Fruit fly (Drosophila melanogaster): ENCODE measurements around the gene Tcs5.

The Tcs5 gene

DNA sequence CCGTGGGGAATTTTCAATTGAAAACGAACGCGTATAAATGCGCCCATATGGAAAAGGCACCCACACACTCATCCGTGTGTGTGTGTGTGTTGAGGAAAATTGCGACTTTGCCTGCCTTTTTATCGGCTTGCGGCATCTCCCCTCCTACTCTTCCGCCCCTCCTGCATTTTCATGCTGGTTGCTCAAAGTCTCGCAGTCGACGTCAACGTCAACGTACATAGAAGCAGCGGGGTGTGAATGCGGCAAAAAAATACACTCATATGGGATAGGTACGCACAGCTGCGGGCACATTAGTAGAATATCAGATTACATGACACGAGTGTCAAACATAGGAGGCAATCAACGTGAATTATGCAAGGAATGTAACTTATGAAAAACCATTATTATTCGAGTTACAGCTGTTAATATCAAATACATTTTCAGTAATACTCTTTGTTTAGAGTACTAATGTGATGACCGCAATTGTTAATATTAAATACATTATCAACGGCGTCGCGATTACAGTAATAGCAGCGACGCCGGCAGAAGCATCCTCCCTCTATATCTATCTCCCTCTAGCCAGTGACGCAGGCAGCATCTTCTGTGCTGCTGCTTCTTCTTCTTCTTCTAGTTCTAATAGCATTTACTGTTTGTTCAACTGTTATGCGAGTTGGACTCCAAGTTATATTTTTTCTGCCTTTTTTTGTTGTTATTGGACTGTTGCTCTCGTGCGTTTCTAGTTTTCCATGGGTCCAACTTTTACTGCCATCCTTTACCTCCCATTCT is 47.8 kb upstream of the Tcs5 start (continued):
- TF ChIP-seq CG16815 (GFP tag; optimal IDR thresholded peaks at IDR 0.05) (peak; percentile 82), crp (GFP tag; optimal IDR thresholded peaks at IDR 0.05) (peak in 1 of 2 experiments; percentile 46), Dref (GFP tag; IDR thresholded peaks at IDR 0.05) (no peak), CG3726 (GFP tag; IDR thresholded peaks at IDR 0.05) (peak; percentile 82), HLHmδ (GFP tag; optimal IDR thresholded peaks at IDR 0.05) (no peak), Ravus (GFP tag; IDR thresholded peaks at IDR 0.05) (peak; percentile 39), CG16813 (GFP tag; IDR thresholded peaks at IDR 0.05; ENCODE audit: partially characterized antibody) (no peak), Lim3 (GFP tag; IDR thresholded peaks at IDR 0.05) (peak; percentile 76), pita (GFP tag; optimal IDR thresholded peaks at IDR 0.05) (no peak), CG17359 (tag; optimal IDR thresholded peaks at IDR 0.05) (peak; percentile 95), CG10431 (GFP tag; optimal IDR thresholded peaks at IDR 0.05) (peak; percentile 59), HLH3B (GFP tag; IDR thresholded peaks at IDR 0.05) (peak; percentile 88), GATAe (GFP tag; conservative IDR thresholded peaks at IDR 0.05) (peak; percentile 47; the same call in 1 of the 2 replicates), CG15601 (tag; optimal IDR thresholded peaks at IDR 0.05) (peak; percentile 84), CG32767 (GFP tag; IDR thresholded peaks at IDR 0.05) (peak; percentile 84), hkb (optimal IDR thresholded peaks at IDR 0.05) (no peak), hkb (GFP tag; IDR thresholded peaks at IDR 0.05) (peak; percentile 95), fd102C (GFP tag; optimal IDR thresholded peaks at IDR 0.05) (peak; percentile 73), sna (GFP tag; IDR thresholded peaks at IDR 0.05; ENCODE audit: partially characterized antibody) (no peak), sob (GFP tag; IDR thresholded peaks at IDR 0.05) (peak; percentile 86), schlank (tag; optimal IDR thresholded peaks at IDR 0.05) (peak; percentile 65), mirr (GFP tag; optimal IDR thresholded peaks at IDR 0.05) (no peak), CG4282 (GFP tag; optimal IDR thresholded peaks at IDR 0.05) (peak; percentile 34), bcd (GFP tag; optimal IDR thresholded peaks at IDR 0.05) (peak; percentile 89), pum (GFP tag; optimal IDR thresholded peaks at IDR 0.05) (peak; percentile 86), Myb (GFP tag; optimal IDR thresholded peaks at IDR 0.05) (peak; percentile 58), Hand (GFP tag; optimal IDR thresholded peaks at IDR 0.05) (peak; percentile 72), CG6254 (GFP tag; optimal IDR thresholded peaks at IDR 0.05) (peak; percentile 90), Hmr (GFP tag; optimal IDR thresholded peaks at IDR 0.05) (peak; percentile 91), CG11723 (GFP tag; optimal IDR thresholded peaks at IDR 0.05) (peak; percentile 69), corto (GFP tag; optimal IDR thresholded peaks at IDR 0.05) (peak; percentile 26), CG6272 (GFP tag; IDR thresholded peaks at IDR 0.05) (peak; percentile 81), CG6689 (GFP tag; IDR thresholded peaks at IDR 0.05) (peak; percentile 89), tna (GFP tag; IDR thresholded peaks at IDR 0.05; ENCODE audit: partially characterized antibody) (no peak), Sin3A (optimal IDR thresholded peaks at IDR 0.05) (no peak), Bdp1 (GFP tag; optimal IDR thresholded peaks at IDR 0.05) (peak; percentile 63), CG7372 (GFP tag; IDR thresholded peaks at IDR 0.05) (peak; percentile 77), HmgZ (tag; optimal IDR thresholded peaks at IDR 0.05) (peak; percentile 88), ewg (GFP tag; optimal IDR thresholded peaks at IDR 0.05) (peak; percentile 80), Mad (GFP tag; optimal IDR thresholded peaks at IDR 0.05) (peak; percentile 77), dmrt99B (tag; optimal IDR thresholded peaks at IDR 0.05) (peak; percentile 93), Nf-YC (tag; optimal IDR thresholded peaks at IDR 0.05) (peak; percentile 34), CG3995 (GFP tag; optimal IDR thresholded peaks at IDR 0.05) (peak; percentile 45), dpn (GFP tag; optimal IDR thresholded peaks at IDR 0.05) (peak; percentile 88 to 90), ATbp (GFP tag; optimal IDR thresholded peaks at IDR 0.05) (peak; percentile 90), ci (GFP tag; IDR thresholded peaks at IDR 0.05) (peak; percentile 95), Oaz (GFP tag; IDR thresholded peaks at IDR 0.05) (peak; percentile 76), CrebB (tag; optimal IDR thresholded peaks at IDR 0.05) (peak; percentile 84), CG10274 (GFP tag; optimal IDR thresholded peaks at IDR 0.05) (peak; percentile 70)

Data from whole organism, embryonic.